Worm (Caenorhabditis elegans): Measurements from ENCODE around the gene T03D3.5.

Gene T03D3.5

DNA sequence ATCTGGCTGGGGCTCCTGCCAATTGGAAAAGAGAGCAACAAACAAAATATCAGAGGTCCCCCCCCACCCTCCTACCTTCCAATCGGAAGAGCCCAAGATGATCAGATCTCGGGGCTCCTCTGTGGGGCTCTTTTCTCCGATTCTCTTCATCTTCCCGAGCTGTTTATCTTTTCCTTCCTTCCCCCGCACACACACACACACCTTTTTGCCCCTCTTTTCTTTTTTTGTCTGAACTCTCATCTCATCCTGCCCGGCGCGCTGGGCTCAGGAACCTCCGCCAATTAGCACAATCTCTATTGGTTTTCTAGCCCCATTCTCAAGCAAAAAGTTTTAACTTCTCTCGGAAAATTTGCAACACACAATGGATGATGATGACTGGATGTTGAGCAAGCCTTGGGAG is 23.4 kb downstream of the T03D3.5 start:
- TF ChIP-seq mdl-1 (tag; optimal IDR thresholded peaks at IDR 0.05) (no peak), nhr-23 (tag; optimal IDR thresholded peaks at IDR 0.05) (no peak), unc-62 (GFP tag; optimal IDR thresholded peaks at IDR 0.05) (no peak), ceh-16 (tag; optimal IDR thresholded peaks at IDR 0.05) (no peak), peb-1 (tag; optimal IDR thresholded peaks at IDR 0.05) (no peak), unc-55 (GFP tag; optimal IDR thresholded peaks at IDR 0.05) (no peak), R02D3.7 (tag; optimal IDR thresholded peaks at IDR 0.05) (no peak), nhr-10 (tag; optimal IDR thresholded peaks at IDR 0.05) (no peak), nhr-11 (tag; optimal IDR thresholded peaks at IDR 0.05) (no peak), lin-13 (GFP tag; optimal IDR thresholded peaks at IDR 0.05) (no peak), ZK546.5 (tag; optimal IDR thresholded peaks at IDR 0.05) (no peak), C34F6.9 (tag; optimal IDR thresholded peaks at IDR 0.05) (no peak), sma-9 (GFP tag; optimal IDR thresholded peaks at IDR 0.05) (no peak), sma-9 (tag; optimal IDR thresholded peaks at IDR 0.05) (no peak), zag-1 (tag; optimal IDR thresholded peaks at IDR 0.05) (no peak), dmd-4 (tag; optimal IDR thresholded peaks at IDR 0.05) (no peak), lsy-2 (tag; optimal IDR thresholded peaks at IDR 0.05) (no peak), lin-11 (tag; optimal IDR thresholded peaks at IDR 0.05) (no peak), Y55F3AM.14 (GFP tag; optimal IDR thresholded peaks at IDR 0.05) (no peak), ama-1 (optimal IDR thresholded peaks at IDR 0.05) (no peak)

- TF ChIP-seq aly-2 (tag; optimal IDR thresholded peaks at IDR 0.05) (no peak), ztf-11 (tag; optimal IDR thresholded peaks at IDR 0.05) (no peak), peb-1 (tag; optimal IDR thresholded peaks at IDR 0.05) (no peak), nhr-129 (tag; optimal IDR thresholded peaks at IDR 0.05) (peak; percentile 43)
Observed at ce11 chrV:2801955-2802354, 24.7 kb downstream of the T03D3.5 start.

DNA sequence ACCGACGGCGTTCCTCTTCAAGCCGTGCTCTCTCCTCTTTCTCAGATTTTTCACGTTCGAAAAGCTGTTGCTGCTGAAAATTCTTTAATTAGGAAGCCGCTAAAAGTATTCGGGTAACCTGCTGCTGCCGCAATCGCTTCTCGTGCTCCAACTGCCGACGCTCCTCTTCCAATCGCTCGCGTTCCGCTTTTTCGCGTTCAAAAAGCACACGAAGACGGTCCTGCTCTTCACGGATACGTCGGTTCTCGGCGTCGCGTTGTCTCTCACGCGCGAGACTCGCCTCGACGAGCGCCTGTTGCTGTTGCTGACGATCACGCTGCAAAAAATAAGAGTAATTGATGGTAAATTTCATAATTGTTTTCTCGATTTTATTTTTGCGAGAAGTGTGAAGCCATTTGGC is 26.0 kb downstream of the T03D3.5 start:
- TF ChIP-seq mdl-1 (tag; optimal IDR thresholded peaks at IDR 0.05) (no peak), crh-2 (tag; optimal IDR thresholded peaks at IDR 0.05) (no peak), dmd-4 (tag; optimal IDR thresholded peaks at IDR 0.05) (no peak), nhr-12 (tag; optimal IDR thresholded peaks at IDR 0.05) (no peak), blmp-1 (tag; optimal IDR thresholded peaks at IDR 0.05; ENCODE audit: insufficient read depth) (no peak), nhr-10 (tag; optimal IDR thresholded peaks at IDR 0.05) (no peak), lin-11 (tag; optimal IDR thresholded peaks at IDR 0.05) (no peak), ztf-1 (GFP tag; conservative IDR thresholded peaks at IDR 0.05) (no peak), unc-39 (tag; optimal IDR thresholded peaks at IDR 0.05) (no peak), Y55F3AM.14 (GFP tag; optimal IDR thresholded peaks at IDR 0.05) (no peak), egl-27 (tag; optimal IDR thresholded peaks at IDR 0.05) (no peak), ceh-16 (tag; optimal IDR thresholded peaks at IDR 0.05) (no peak), nhr-25 (tag; optimal IDR thresholded peaks at IDR 0.05) (no peak), nhr-129 (tag; optimal IDR thresholded peaks at IDR 0.05) (no peak), ztf-11 (tag; optimal IDR thresholded peaks at IDR 0.05) (no peak), lin-39 (tag; optimal IDR thresholded peaks at IDR 0.05) (no peak), ama-1 (optimal IDR thresholded peaks at IDR 0.05) (no peak), ZK546.5 (tag; optimal IDR thresholded peaks at IDR 0.05) (no peak), mbf-1 (tag; optimal IDR thresholded peaks at IDR 0.05) (no peak)

ce11 chrV:2799172-2799869 is 27.3 kb downstream of the T03D3.5 start:
- TF ChIP-seq ztf-1 (GFP tag; conservative IDR thresholded peaks at IDR 0.05) (no peak), ztf-11 (tag; optimal IDR thresholded peaks at IDR 0.05) (no peak), lin-11 (tag; optimal IDR thresholded peaks at IDR 0.05) (no peak), ztf-4 (tag; optimal IDR thresholded peaks at IDR 0.05) (no peak), unc-55 (GFP tag; optimal IDR thresholded peaks at IDR 0.05) (no peak), lin-13 (GFP tag; optimal IDR thresholded peaks at IDR 0.05) (no peak)

ce11 chrV:2795998-2796397 is 30.6 kb downstream of the T03D3.5 start, which contains the start of gene F54E2.2:
F54E2.2 (plus strand) TSS chrV:2796298.
- TF ChIP-seq F13H6.1 (tag; optimal IDR thresholded peaks at IDR 0.05) (no peak), fos-1 (tag; optimal IDR thresholded peaks at IDR 0.05) (no peak), zag-1 (tag; optimal IDR thresholded peaks at IDR 0.05) (no peak), gmeb-1 (tag; optimal IDR thresholded peaks at IDR 0.05) (no peak), elt-3 (tag; optimal IDR thresholded peaks at IDR 0.05) (no peak), lin-39 (tag; optimal IDR thresholded peaks at IDR 0.05) (no peak), sma-9 (GFP tag; optimal IDR thresholded peaks at IDR 0.05) (no peak), sma-9 (tag; optimal IDR thresholded peaks at IDR 0.05) (no peak), ceh-16 (tag; optimal IDR thresholded peaks at IDR 0.05) (no peak), nhr-21 (tag; optimal IDR thresholded peaks at IDR 0.05) (no peak), ztf-11 (tag; optimal IDR thresholded peaks at IDR 0.05) (no peak), blmp-1 (tag; optimal IDR thresholded peaks at IDR 0.05; ENCODE audit: insufficient read depth) (no peak), nhr-23 (tag; optimal IDR thresholded peaks at IDR 0.05) (no peak), snpc-4 (tag; optimal IDR thresholded peaks at IDR 0.05) (no peak), nhr-77 (tag; optimal IDR thresholded peaks at IDR 0.05) (no peak), peb-1 (tag; optimal IDR thresholded peaks at IDR 0.05) (no peak)
